Worm (Caenorhabditis elegans): ENCODE data around the gene sgt-1.

ce11 chrII:4863357-4863756, 40.2 kb downstream of the sgt-1 start, which contains the start of the genes mpst-4 and F11G11.14:
- TF ChIP-seq nhr-77 (tag; optimal IDR thresholded peaks at IDR 0.05) (no peak), lin-39 (tag; optimal IDR thresholded peaks at IDR 0.05) (no peak), nhr-10 (tag; optimal IDR thresholded peaks at IDR 0.05) (no peak), ama-1 (optimal IDR thresholded peaks at IDR 0.05) (no peak), ztf-11 (tag; optimal IDR thresholded peaks at IDR 0.05) (no peak), nhr-25 (tag; optimal IDR thresholded peaks at IDR 0.05) (no peak), nhr-237 (tag; optimal IDR thresholded peaks at IDR 0.05) (no peak), unc-62 (GFP tag; optimal IDR thresholded peaks at IDR 0.05) (no peak)

All from whole organism, L2 larva.